Worm (Caenorhabditis elegans) whole organism, late embryonic: Measurements from ENCODE around the gene snrp-40.1.

ENCODE experiments used
- ceh-31 ChIP-seq: sonication (generic microtip); optimal IDR thresholded peaks from 2 replicates; lab custom pipeline; 2016; ENCODE audit warnings: missing genetic modification characterization, missing compliant biosample characterization
- ceh-6 ChIP-seq: fragments of 200-800 bp; sonication (Bioruptor generic); optimal IDR thresholded peaks from 2 replicates; lab custom pipeline; 2018; ENCODE audit warnings: mild to moderate bottlenecking, missing genetic modification characterization, missing compliant biosample characterization
- ceh-9 ChIP-seq: sonication (generic microtip); optimal IDR thresholded peaks from 2 replicates; lab custom pipeline; 2016; ENCODE audit warnings: mild to moderate bottlenecking, missing genetic modification characterization, inconsistent platforms, missing compliant biosample characterization
- elt-2 ChIP-seq: sonication (generic microtip); optimal IDR thresholded peaks from 2 replicates; lab custom pipeline; 2016; ENCODE audit warnings: missing genetic modification reagents, missing genetic modification characterization, missing compliant biosample characterization
- madf-2 ChIP-seq: sonication (generic microtip); optimal IDR thresholded peaks from 2 replicates; lab custom pipeline; 2017; ENCODE audit warnings: missing genetic modification characterization, missing compliant biosample characterization
- pha-4 ChIP-seq: fragments of 150-350 bp; optimal IDR thresholded peaks from 2 replicates; lab custom pipeline; 2018; ENCODE audit warnings: missing biosample characterization, missing genetic modification reagents, missing genetic modification characterization
- pqm-1 ChIP-seq: sonication (generic microtip); optimal IDR thresholded peaks from 2 replicates; lab custom pipeline; 2016; ENCODE audit warnings: missing genetic modification characterization, missing compliant biosample characterization
- unc-55 ChIP-seq: sonication (generic microtip); optimal IDR thresholded peaks from 2 replicates; lab custom pipeline; 2017; ENCODE audit warnings: missing biosample characterization, missing genetic modification reagents, missing genetic modification characterization

ce11 chrX:11315392-11315791 lies 15.8 kb upstream of the snrp-40.1 start, which contains the start of gene F08G12.11:
- TF ChIP-seq ceh-31 (tag; lab: Kevin White, UChicago): no peak
- no peak for TF ChIP-seq ceh-6
- no peak for TF ChIP-seq pha-4 (tag; lab: Kevin White, UChicago)
- no peak for TF ChIP-seq ceh-9 (tag; lab: Kevin White, UChicago)
- no peak for TF ChIP-seq madf-2 (tag; lab: Kevin White, UChicago)
- TF ChIP-seq pqm-1 (tag; lab: Kevin White, UChicago): no peak
- no peak for TF ChIP-seq elt-2 (tag; lab: Kevin White, UChicago)
- TF ChIP-seq unc-55 (GFP tag; lab: Kevin White, UChicago): no peak
